Worm (Caenorhabditis elegans) whole organism, L4 larva: Measurements from ENCODE around the gene F44A2.7.

ENCODE experiments used
- D1046.2 ChIP-seq: fragments of 200-800 bp; sonication (Bioruptor generic); IDR thresholded peaks from 2 replicates; pipeline ENCODE4 v1.3.6; 2022; ENCODE audit warnings: missing genetic modification characterization, missing compliant biosample characterization
- F26F4.8 ChIP-seq: fragments of 200-800 bp; sonication (Bioruptor generic); conservative IDR thresholded peaks from 2 replicates; pipeline ENCODE4 v1.3.6; 2022; ENCODE audit warnings: missing genetic modification characterization, missing compliant biosample characterization
- F44E2.7 ChIP-seq: fragments of 200-800 bp; sonication (Bioruptor generic); IDR thresholded peaks from 2 replicates; pipeline ENCODE4 v2.1.2; 2022; ENCODE audit warnings: missing genetic modification characterization, missing compliant biosample characterization
- R02D3.7 ChIP-seq: fragments of 150-350 bp; sonication (generic microtip); optimal IDR thresholded peaks from 3 replicates; lab custom pipeline; 2014; ENCODE audit warnings: missing biosample characterization, missing genetic modification characterization
- T20F7.1 ChIP-seq: fragments of 200-800 bp; sonication (Bioruptor generic); optimal IDR thresholded peaks from 2 replicates; lab custom pipeline; 2018; ENCODE audit warnings: mild to moderate bottlenecking, missing genetic modification characterization, missing compliant biosample characterization
- T26A8.4 ChIP-seq: fragments of 200-800 bp; sonication (Bioruptor generic); IDR thresholded peaks from 2 replicates; pipeline ENCODE4 v1.3.6; 2022; ENCODE audit warnings: missing genetic modification characterization, missing compliant biosample characterization
- Y48G9A.11 ChIP-seq: fragments of 200-800 bp; sonication (Bioruptor generic); IDR thresholded peaks from 2 replicates; pipeline ENCODE4 v1.3.6; 2022; ENCODE audit warnings: missing genetic modification reagents, missing genetic modification characterization, missing compliant biosample characterization
- Y5F2A.4 ChIP-seq: fragments of 200-800 bp; sonication (Bioruptor generic); optimal IDR thresholded peaks from 2 replicates; lab custom pipeline; 2018; ENCODE audit warnings: mild to moderate bottlenecking, missing genetic modification characterization, missing compliant biosample characterization
- ZK337.2 ChIP-seq: fragments of 200-800 bp; sonication (Bioruptor generic); IDR thresholded peaks from 2 replicates; pipeline ENCODE4 v1.3.6; 2022; ENCODE audit warnings: missing genetic modification reagents, missing genetic modification characterization, missing compliant biosample characterization
- aha-1 ChIP-seq: fragments of 150-350 bp; peaks from one replicate; lab custom pipeline; 2014; ENCODE audit warnings: missing biosample characterization, missing genetic modification characterization
- ama-1 ChIP-seq: fragments of 150-350 bp; optimal IDR thresholded peaks from 2 replicates; lab custom pipeline; 2014; ENCODE audit warnings: inconsistent platforms, mixed read lengths
- ceh-20 ChIP-seq: fragments of 200-800 bp; sonication (Bioruptor generic); IDR thresholded peaks from 2 replicates; pipeline ENCODE4 v1.3.6; 2022; ENCODE audit warnings: missing genetic modification reagents, missing genetic modification characterization, missing compliant biosample characterization
- daf-16 ChIP-seq, 3 experiments: sonication (generic microtip); optimal IDR thresholded peaks; 2 replicates each; lab custom pipeline; 2016 to 2017; ENCODE audit warnings: missing genetic modification characterization in 3 of 3, missing genetic modification reagents in 3 of 3, mild to moderate bottlenecking in 2 of 3, missing compliant biosample characterization in 2 of 3, missing biosample characterization in 1 of 3, moderate library complexity in 1 of 3
- daf-19 ChIP-seq: fragments of 200-800 bp; sonication (Bioruptor generic); conservative IDR thresholded peaks from 2 replicates; pipeline ENCODE4 v1.3.6; 2022; ENCODE audit warnings: missing genetic modification characterization, missing compliant biosample characterization
- dmd-6 ChIP-seq: fragments of 200-800 bp; sonication (Bioruptor generic); IDR thresholded peaks from 2 replicates; pipeline ENCODE4 v1.3.6; 2022; ENCODE audit warnings: missing genetic modification reagents, missing genetic modification characterization, missing compliant biosample characterization
- dmd-8 ChIP-seq: fragments of 200-800 bp; sonication (Bioruptor generic); IDR thresholded peaks from 2 replicates; pipeline ENCODE4 v1.3.6; 2022; ENCODE audit warnings: missing genetic modification characterization, missing compliant biosample characterization
- dmd-9 ChIP-seq: fragments of 200-800 bp; sonication (Bioruptor generic); IDR thresholded peaks from 2 replicates; pipeline ENCODE4 v1.3.6; 2022; ENCODE audit warnings: missing genetic modification reagents, missing genetic modification characterization, missing compliant biosample characterization
- egl-43 ChIP-seq: fragments of 200-800 bp; sonication (Bioruptor generic); IDR thresholded peaks from 2 replicates; pipeline ENCODE4 v1.3.6; 2022; ENCODE audit warnings: missing genetic modification reagents, missing genetic modification characterization, missing compliant biosample characterization
- fkh-10 ChIP-seq: fragments of 150-350 bp; optimal IDR thresholded peaks from 2 replicates; lab custom pipeline; 2014; ENCODE audit warnings: missing biosample characterization, missing genetic modification reagents, missing genetic modification characterization
- hlh-11 ChIP-seq: fragments of 200-800 bp; sonication (Bioruptor generic); optimal IDR thresholded peaks from 2 replicates; lab custom pipeline; 2018; ENCODE audit warnings: mild to moderate bottlenecking, missing genetic modification characterization, missing compliant biosample characterization
- lim-7 ChIP-seq: fragments of 200-800 bp; sonication (Bioruptor generic); IDR thresholded peaks from 2 replicates; pipeline ENCODE4 v1.3.6; 2022; ENCODE audit warnings: missing genetic modification characterization, missing compliant biosample characterization
- lin-1 ChIP-seq: fragments of 200-800 bp; sonication (Bioruptor generic); IDR thresholded peaks from 2 replicates; pipeline ENCODE4 v1.3.6; 2022; ENCODE audit warnings: missing genetic modification reagents, missing genetic modification characterization, missing compliant biosample characterization
- lin-29 ChIP-seq: fragments of 200-800 bp; sonication (Bioruptor generic); IDR thresholded peaks from 2 replicates; pipeline ENCODE4 v1.3.6; 2022; ENCODE audit warnings: missing genetic modification reagents, missing genetic modification characterization, missing compliant biosample characterization
- lin-38 ChIP-seq: fragments of 200-800 bp; sonication (Bioruptor generic); IDR thresholded peaks from 2 replicates; pipeline ENCODE4 v1.3.6; 2022; ENCODE audit warnings: missing genetic modification reagents, missing genetic modification characterization, missing compliant biosample characterization
- lin-39 ChIP-seq: fragments of 150-350 bp; optimal IDR thresholded peaks from 2 replicates; lab custom pipeline; 2014; ENCODE audit warnings: missing biosample characterization, missing genetic modification reagents, missing genetic modification characterization
- madf-5 ChIP-seq, 2 experiments: fragments of 200-800 bp; sonication (Bioruptor generic); IDR thresholded peaks; 2 replicates each; pipeline ENCODE4 v1.3.6; 2022; ENCODE audit warnings: missing compliant biosample characterization in 2 of 2, missing genetic modification characterization in 2 of 2
- madf-9 ChIP-seq: fragments of 200-800 bp; sonication (Bioruptor generic); conservative IDR thresholded peaks from 2 replicates; pipeline ENCODE4 v1.3.6; 2022; ENCODE audit warnings: missing genetic modification reagents, missing genetic modification characterization, missing compliant biosample characterization
- mdt-29 ChIP-seq: fragments of 200-800 bp; sonication (Bioruptor generic); IDR thresholded peaks from 2 replicates; pipeline ENCODE4 v1.3.6; 2022; ENCODE audit warnings: missing genetic modification reagents, missing genetic modification characterization, missing compliant biosample characterization
- mxl-2 ChIP-seq: fragments of 200-800 bp; sonication (Bioruptor generic); conservative IDR thresholded peaks from 2 replicates; pipeline ENCODE4 v1.3.6; 2022; ENCODE audit warnings: missing genetic modification reagents, missing genetic modification characterization, missing compliant biosample characterization
- nhr-102 ChIP-seq: sonication (generic microtip); optimal IDR thresholded peaks from 2 replicates; lab custom pipeline; 2016; ENCODE audit warnings: mild to moderate bottlenecking, missing genetic modification characterization, moderate library complexity, missing compliant biosample characterization
- nhr-41 ChIP-seq: fragments of 200-800 bp; sonication (Bioruptor generic); IDR thresholded peaks from 2 replicates; pipeline ENCODE4 v1.3.6; 2022; ENCODE audit warnings: missing genetic modification reagents, missing genetic modification characterization, missing compliant biosample characterization
- nhr-42 ChIP-seq: fragments of 200-800 bp; sonication (Bioruptor generic); IDR thresholded peaks from 2 replicates; pipeline ENCODE4 v1.3.6; 2022; ENCODE audit warnings: missing genetic modification characterization, missing compliant biosample characterization
- nhr-77 ChIP-seq: fragments of 150-350 bp; optimal IDR thresholded peaks from 2 replicates; lab custom pipeline; 2014; ENCODE audit warnings: missing biosample characterization, missing genetic modification characterization
- pha-4 ChIP-seq, 2 experiments: fragments of 150-350 bp in 1 of 2; fragments of 200-800 bp in 1 of 2; sonication (Bioruptor generic) in 1 of 2; IDR thresholded peaks in 1 of 2; optimal IDR thresholded peaks in 1 of 2; 2 replicates each; pipeline versions ENCODE4 v1.3.6 to Lab custom; 2014 to 2022; ENCODE audit warnings: missing genetic modification characterization in 2 of 2, missing genetic modification reagents in 2 of 2, missing biosample characterization in 1 of 2, missing compliant biosample characterization in 1 of 2
- php-3 ChIP-seq: fragments of 200-800 bp; sonication (Bioruptor generic); IDR thresholded peaks from 2 replicates; pipeline ENCODE4 v1.3.6; 2022; ENCODE audit warnings: missing genetic modification reagents, missing genetic modification characterization, missing compliant biosample characterization
- pqm-1 ChIP-seq: sonication (generic microtip); optimal IDR thresholded peaks from 2 replicates; lab custom pipeline; 2017; ENCODE audit warnings: missing biosample characterization, missing genetic modification characterization
- rbr-2 ChIP-seq: sonication (generic microtip); optimal IDR thresholded peaks from 2 replicates; lab custom pipeline; 2016; ENCODE audit warnings: missing genotype, missing genetic modification characterization, missing compliant biosample characterization
- saeg-2 ChIP-seq: fragments of 200-800 bp; sonication (Bioruptor generic); IDR thresholded peaks from 2 replicates; pipeline ENCODE4 v1.3.6; 2022; ENCODE audit warnings: missing genetic modification reagents, missing genetic modification characterization, missing compliant biosample characterization
- sdz-12 ChIP-seq: fragments of 200-800 bp; sonication (Bioruptor generic); optimal IDR thresholded peaks from 2 replicates; lab custom pipeline; 2018; ENCODE audit warnings: mild to moderate bottlenecking, missing genetic modification characterization, missing compliant biosample characterization
- snpc-1.2 ChIP-seq: fragments of 200-800 bp; sonication (Bioruptor generic); IDR thresholded peaks from 2 replicates; pipeline ENCODE4 v1.3.6; 2022; ENCODE audit warnings: missing genetic modification reagents, missing genetic modification characterization, missing compliant biosample characterization
- spr-1 ChIP-seq: sonication (generic microtip); optimal IDR thresholded peaks from 2 replicates; lab custom pipeline; 2016; ENCODE audit warnings: mild to moderate bottlenecking, missing genetic modification characterization, missing compliant biosample characterization
- tag-97 ChIP-seq: fragments of 200-800 bp; sonication (Bioruptor generic); IDR thresholded peaks from 2 replicates; pipeline ENCODE4 v1.3.6; 2022; ENCODE audit warnings: missing genetic modification characterization, missing compliant biosample characterization
- tra-1 ChIP-seq: fragments of 200-800 bp; sonication (Bioruptor generic); IDR thresholded peaks from 2 replicates; pipeline ENCODE4 v1.3.6; 2022; ENCODE audit warnings: missing genetic modification reagents, missing genetic modification characterization, missing compliant biosample characterization
- vab-7 ChIP-seq: fragments of 200-800 bp; sonication (Bioruptor generic); IDR thresholded peaks from 2 replicates; pipeline ENCODE4 v1.3.6; 2022; ENCODE audit warnings: missing genetic modification reagents, missing genetic modification characterization, missing compliant biosample characterization
- zfp-3 ChIP-seq: fragments of 200-800 bp; sonication (Bioruptor generic); conservative IDR thresholded peaks from 2 replicates; pipeline ENCODE4 v1.3.6; 2022; ENCODE audit warnings: missing genetic modification reagents, missing genetic modification characterization, missing compliant biosample characterization
- zip-11 ChIP-seq: fragments of 200-800 bp; sonication (Bioruptor generic); IDR thresholded peaks from 2 replicates; pipeline ENCODE4 v1.3.6; 2022; ENCODE audit warnings: missing genetic modification characterization, missing compliant biosample characterization

The F44A2.7 gene

DNA sequence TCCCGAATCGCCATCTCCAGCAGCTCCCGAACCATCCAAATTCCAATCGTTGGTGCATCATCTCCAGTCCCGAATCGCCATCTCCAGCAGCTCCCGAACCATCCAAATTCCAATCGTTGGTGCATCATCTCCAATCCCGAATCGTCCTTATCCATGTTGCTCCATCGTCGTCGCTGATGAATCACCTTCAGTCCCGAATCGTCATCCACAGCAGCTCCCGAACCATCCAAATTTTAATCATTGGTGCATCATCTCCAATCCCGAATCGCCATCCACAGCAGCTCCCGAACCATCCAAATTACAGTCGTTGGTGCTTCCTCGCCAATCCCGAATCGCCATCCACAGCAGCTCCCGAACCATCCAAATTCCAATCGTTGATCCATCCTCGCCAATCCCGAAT, 18.0 kb downstream of the F44A2.7 start:
- TF ChIP-seq egl-43 (GFP tag; lab: Robert Waterston, UW) = peak; percentile 81
- peak; percentile 30; the same call in 1 of the 2 replicates for TF ChIP-seq mxl-2 (GFP tag; lab: Robert Waterston, UW)
- TF ChIP-seq zip-11 (GFP tag; lab: Robert Waterston, UW) = 0 out of 2 replicates have a peak, but pooled peaks have one; percentile 47
- TF ChIP-seq madf-5 (GFP tag; IDR thresholded peaks at IDR 0.05; lab: Robert Waterston, UW) = 0 out of 4 replicates have a peak, but pooled peaks of 1 of the 2 experiments have one; percentile 55
- peak; percentile 65 for TF ChIP-seq T26A8.4 (GFP tag; lab: Robert Waterston, UW)
- peak; percentile 42; the same call in 1 of the 2 replicates for TF ChIP-seq lin-38 (GFP tag; lab: Robert Waterston, UW)
- TF ChIP-seq mdt-29 (GFP tag; lab: Robert Waterston, UW) = 0 out of 2 replicates have a peak, but pooled peaks have one; percentile 37
- peak; percentile 69; the same call in 1 of the 2 replicates for TF ChIP-seq zfp-3 (GFP tag; lab: Robert Waterston, UW)
- TF ChIP-seq F26F4.8 (GFP tag; lab: Robert Waterston, UW) = 0 out of 2 replicates have a peak, but pooled peaks have one; percentile 8

DNA sequence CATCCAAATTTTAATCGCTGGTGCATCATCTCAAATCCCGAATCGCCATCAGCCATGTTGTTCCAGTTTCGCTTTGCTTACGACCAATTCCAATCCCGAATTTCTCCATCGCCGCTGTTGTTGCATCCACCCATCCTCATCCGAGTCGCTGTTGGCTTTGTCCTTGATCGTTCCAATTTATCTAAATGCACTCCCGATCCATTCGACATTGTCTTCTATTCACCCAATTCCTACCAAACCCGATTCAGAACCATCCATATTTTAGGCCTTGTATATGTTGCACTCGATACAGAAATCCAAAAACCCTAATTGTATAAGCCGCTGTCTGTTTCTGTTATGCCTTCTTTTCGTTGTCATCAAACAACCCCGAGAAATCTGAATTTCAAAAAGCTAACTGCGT, 19.0 kb downstream of the F44A2.7 start:
- TF ChIP-seq vab-7 = peak; percentile 58
- peak; percentile 78 for TF ChIP-seq lin-38 (GFP tag; lab: Robert Waterston, UW)
- peak; percentile 51 for TF ChIP-seq spr-1
- TF ChIP-seq snpc-1.2 (GFP tag; lab: Robert Waterston, UW) = peak; percentile 70; the same call in 1 of the 2 replicates
- peak; percentile 89 for TF ChIP-seq daf-19 (GFP tag; lab: Robert Waterston, UW)
- TF ChIP-seq pqm-1 (tag; lab: Kevin White, UChicago) = no peak
- TF ChIP-seq D1046.2 (GFP tag; lab: Robert Waterston, UW) = peak; percentile 64; the same call in 1 of the 2 replicates
- TF ChIP-seq aha-1 (tag; lab: Kevin White, UChicago) = peak; percentile 76
- TF ChIP-seq nhr-41 (GFP tag; lab: Robert Waterston, UW) = peak; percentile 14; the same call in 1 of the 2 replicates
- TF ChIP-seq dmd-6 (GFP tag; lab: Robert Waterston, UW) = no peak; the same call in none of the 2 replicates
- TF ChIP-seq ama-1 (lab: Kevin White, UChicago) = peak; percentile 24
- TF ChIP-seq lin-39 (tag; lab: Kevin White, UChicago) = no peak
- TF ChIP-seq Y5F2A.4 (GFP tag; lab: Kevin White, UChicago) = peak; percentile 13
- peak; percentile 71 for TF ChIP-seq mdt-29 (GFP tag; lab: Robert Waterston, UW)
- 0 out of 2 replicates have a peak, but pooled peaks have one; percentile 4 for TF ChIP-seq dmd-9 (GFP tag; lab: Robert Waterston, UW)
- no peak for TF ChIP-seq nhr-77
- TF ChIP-seq lin-29 = peak; percentile 86
- TF ChIP-seq madf-5 (GFP tag; IDR thresholded peaks at IDR 0.05; lab: Robert Waterston, UW) = 0 out of 4 replicates have a peak, but pooled peaks of 1 of the 2 experiments have one; percentile 64
- TF ChIP-seq fkh-10 (GFP tag; lab: Kevin White, UChicago) = no peak
- peak; percentile 92 for TF ChIP-seq ceh-20 (GFP tag; lab: Robert Waterston, UW)
- peak; percentile 52 for TF ChIP-seq nhr-102 (tag; lab: Kevin White, UChicago)
- peak; percentile 63 for TF ChIP-seq lin-1
- peak; percentile 88 for TF ChIP-seq nhr-42 (GFP tag; lab: Robert Waterston, UW)
- TF ChIP-seq Y48G9A.11 (GFP tag; lab: Robert Waterston, UW) = peak; percentile 58
- peak; percentile 61; the same call in 1 of the 2 replicates for TF ChIP-seq saeg-2
- 0 out of 2 replicates have a peak, but pooled peaks have one; percentile 31 for TF ChIP-seq F44E2.7 (GFP tag; lab: Robert Waterston, UW)
- peak; percentile 45; the same call in 1 of the 2 replicates for TF ChIP-seq madf-9 (GFP tag; lab: Robert Waterston, UW)
- TF ChIP-seq lim-7 = no peak
- TF ChIP-seq hlh-11 = no peak
- TF ChIP-seq daf-16 (GFP tag; optimal IDR thresholded peaks at IDR 0.05; lab: Kevin White, UChicago) = peak in 1 of 2 experiments; percentile 74
- no peak for TF ChIP-seq daf-16 (tag; optimal IDR thresholded peaks at IDR 0.05; lab: Kevin White, UChicago)
- TF ChIP-seq dmd-8 (GFP tag; lab: Robert Waterston, UW) = 0 out of 2 replicates have a peak, but pooled peaks have one; percentile 18
- TF ChIP-seq ZK337.2 (GFP tag; lab: Robert Waterston, UW) = no peak
- TF ChIP-seq tag-97 (GFP tag; lab: Robert Waterston, UW) = no peak
- TF ChIP-seq R02D3.7 = no peak
- peak; percentile 59; the same call in 1 of the 2 replicates for TF ChIP-seq mxl-2 (GFP tag; lab: Robert Waterston, UW)
- TF ChIP-seq pha-4 (GFP tag; IDR thresholded peaks at IDR 0.05; lab: Robert Waterston, UW) = peak; percentile 90
- TF ChIP-seq pha-4 (tag; optimal IDR thresholded peaks at IDR 0.05; lab: Kevin White, UChicago) = no peak
- peak; percentile 11 for TF ChIP-seq rbr-2 (tag; lab: Kevin White, UChicago)
- TF ChIP-seq tra-1 = peak; percentile 73; the same call in 1 of the 2 replicates
- TF ChIP-seq sdz-12 (GFP tag; lab: Kevin White, UChicago) = peak; percentile 82
- peak; percentile 81 for TF ChIP-seq php-3 (GFP tag; lab: Robert Waterston, UW)
- no peak for TF ChIP-seq T20F7.1
